Worm (Caenorhabditis elegans) whole organism, late embryonic: ENCODE measurements around the gene pipp-4P.
A peak's percentile ranks its signal among the peaks of the same experiment; 100 is the strongest.

ENCODE experiments used
- C08G9.2 ChIP-seq: sonication (generic microtip); optimal IDR thresholded peaks from 2 replicates; lab custom pipeline; 2016; ENCODE audit warnings: mild to moderate bottlenecking, missing genetic modification characterization, moderate library complexity, missing compliant biosample characterization
- F13H6.1 ChIP-seq: sonication (generic microtip); optimal IDR thresholded peaks from 2 replicates; lab custom pipeline; 2016; ENCODE audit warnings: missing genetic modification characterization, missing compliant biosample characterization
- T23F11.4 ChIP-seq: fragments of 200-800 bp; sonication (Bioruptor generic); optimal IDR thresholded peaks from 2 replicates; lab custom pipeline; 2018; ENCODE audit warnings: mild to moderate bottlenecking, missing genetic modification characterization, missing compliant biosample characterization
- Y22D7AL.16 ChIP-seq: sonication (generic microtip); optimal IDR thresholded peaks from 2 replicates; lab custom pipeline; 2016; ENCODE audit warnings: missing genetic modification characterization, missing compliant biosample characterization
- ahr-1 ChIP-seq: sonication (generic microtip); optimal IDR thresholded peaks from 2 replicates; lab custom pipeline; 2016; ENCODE audit warnings: missing genetic modification characterization, missing compliant biosample characterization
- ama-1 ChIP-seq: fragments of 150-350 bp; optimal IDR thresholded peaks from 2 replicates; lab custom pipeline; 2014
- ceh-18 ChIP-seq: sonication (generic microtip); optimal IDR thresholded peaks from 2 replicates; lab custom pipeline; 2016; ENCODE audit warnings: missing genetic modification characterization, missing compliant biosample characterization
- ceh-19 ChIP-seq: fragments of 200-800 bp; sonication (Bioruptor generic); optimal IDR thresholded peaks from 2 replicates; lab custom pipeline; 2018; ENCODE audit warnings: mild to moderate bottlenecking, missing genetic modification characterization, missing compliant biosample characterization
- ceh-2 ChIP-seq: sonication (generic microtip); optimal IDR thresholded peaks from 2 replicates; lab custom pipeline; 2016; ENCODE audit warnings: missing genotype, missing genetic modification characterization, missing compliant biosample characterization
- ceh-22 ChIP-seq: sonication (generic microtip); optimal IDR thresholded peaks from 2 replicates; lab custom pipeline; 2017; ENCODE audit warnings: missing biosample characterization, missing genetic modification characterization
- ceh-24 ChIP-seq: sonication (generic microtip); optimal IDR thresholded peaks from 2 replicates; lab custom pipeline; 2016; ENCODE audit warnings: mild to moderate bottlenecking, missing genetic modification characterization, missing compliant biosample characterization
- ceh-31 ChIP-seq: sonication (generic microtip); optimal IDR thresholded peaks from 2 replicates; lab custom pipeline; 2016; ENCODE audit warnings: missing genetic modification characterization, missing compliant biosample characterization
- ceh-45 ChIP-seq: fragments of 200-800 bp; sonication (Bioruptor generic); IDR thresholded peaks from 2 replicates; pipeline ENCODE4 v1.3.6; 2022; ENCODE audit warnings: missing genetic modification reagents, missing genetic modification characterization, missing compliant biosample characterization
- ceh-6 ChIP-seq: fragments of 200-800 bp; sonication (Bioruptor generic); optimal IDR thresholded peaks from 2 replicates; lab custom pipeline; 2018; ENCODE audit warnings: mild to moderate bottlenecking, missing genetic modification characterization, missing compliant biosample characterization
- ceh-9 ChIP-seq: sonication (generic microtip); optimal IDR thresholded peaks from 2 replicates; lab custom pipeline; 2016; ENCODE audit warnings: mild to moderate bottlenecking, missing genetic modification characterization, inconsistent platforms, missing compliant biosample characterization
- che-1 ChIP-seq: sonication (generic microtip); optimal IDR thresholded peaks from 2 replicates; lab custom pipeline; 2016; ENCODE audit warnings: mild to moderate bottlenecking, missing genetic modification characterization, missing compliant biosample characterization
- dve-1 ChIP-seq: sonication (generic microtip); optimal IDR thresholded peaks from 2 replicates; lab custom pipeline; 2017; ENCODE audit warnings: antibody characterized with exemption, mild to moderate bottlenecking, missing genetic modification characterization, missing compliant biosample characterization
- elt-4 ChIP-seq: sonication (generic microtip); optimal IDR thresholded peaks from 2 replicates; lab custom pipeline; 2016; ENCODE audit warnings: missing genetic modification characterization, missing compliant biosample characterization
- eyg-1 ChIP-seq: sonication (generic microtip); optimal IDR thresholded peaks from 2 replicates; lab custom pipeline; 2016; ENCODE audit warnings: missing genotype, missing genetic modification characterization, missing compliant biosample characterization
- fax-1 ChIP-seq: sonication (generic microtip); optimal IDR thresholded peaks from 2 replicates; lab custom pipeline; 2016; ENCODE audit warnings: missing genotype, missing genetic modification characterization, missing compliant biosample characterization
- fkh-10 ChIP-seq: fragments of 150-350 bp; optimal IDR thresholded peaks from 2 replicates; lab custom pipeline; 2014; ENCODE audit warnings: missing biosample characterization, missing genetic modification reagents, missing genetic modification characterization
- gmeb-2 ChIP-seq: sonication (generic microtip); optimal IDR thresholded peaks from 2 replicates; lab custom pipeline; 2016; ENCODE audit warnings: missing genetic modification characterization, inconsistent platforms, missing compliant biosample characterization
- hlh-13 ChIP-seq: fragments of 200-800 bp; sonication (Bioruptor generic); optimal IDR thresholded peaks from 2 replicates; lab custom pipeline; 2018; ENCODE audit warnings: mild to moderate bottlenecking, missing genetic modification characterization, missing compliant biosample characterization
- hlh-6 ChIP-seq: sonication (generic microtip); optimal IDR thresholded peaks from 2 replicates; lab custom pipeline; 2016; ENCODE audit warnings: missing genotype, missing genetic modification characterization, missing compliant biosample characterization
- lin-11 ChIP-seq: fragments of 200-800 bp; sonication (Bioruptor generic); optimal IDR thresholded peaks from 2 replicates; lab custom pipeline; 2018; ENCODE audit warnings: mild to moderate bottlenecking, missing genetic modification characterization, missing compliant biosample characterization
- nfya-1 ChIP-seq: sonication (generic microtip); optimal IDR thresholded peaks from 2 replicates; lab custom pipeline; 2017; ENCODE audit warnings: missing genetic modification characterization, mild to moderate bottlenecking, missing compliant biosample characterization, antibody characterized with exemption, moderate library complexity
- nhr-11 ChIP-seq: fragments of 150-350 bp; optimal IDR thresholded peaks from 2 replicates; lab custom pipeline; 2014; ENCODE audit warnings: missing biosample characterization, missing genetic modification characterization
- nhr-232 ChIP-seq: sonication (generic microtip); optimal IDR thresholded peaks from 2 replicates; lab custom pipeline; 2016; ENCODE audit warnings: missing genetic modification characterization, missing compliant biosample characterization
- npax-4 ChIP-seq: sonication (generic microtip); optimal IDR thresholded peaks from 2 replicates; lab custom pipeline; 2016; ENCODE audit warnings: missing genetic modification characterization, missing compliant biosample characterization
- pag-3 ChIP-seq: sonication (generic microtip); optimal IDR thresholded peaks from 2 replicates; lab custom pipeline; 2016; ENCODE audit warnings: missing compliant biosample characterization, missing genetic modification characterization, borderline replicate concordance
- pat-9 ChIP-seq: fragments of 200-800 bp; sonication (Bioruptor generic); optimal IDR thresholded peaks from 2 replicates; lab custom pipeline; 2018; ENCODE audit warnings: mild to moderate bottlenecking, missing genetic modification characterization, moderate library complexity, missing compliant biosample characterization
- pax-1 ChIP-seq: fragments of 150-350 bp; optimal IDR thresholded peaks from 2 replicates; lab custom pipeline; 2014; ENCODE audit warnings: missing biosample characterization, missing genetic modification characterization
- pha-4 ChIP-seq: fragments of 150-350 bp; optimal IDR thresholded peaks from 2 replicates; lab custom pipeline; 2018; ENCODE audit warnings: missing biosample characterization, missing genetic modification reagents, missing genetic modification characterization
- pqm-1 ChIP-seq: sonication (generic microtip); optimal IDR thresholded peaks from 2 replicates; lab custom pipeline; 2016; ENCODE audit warnings: missing genetic modification characterization, missing compliant biosample characterization
- pros-1 ChIP-seq: fragments of 150-350 bp; optimal IDR thresholded peaks from 2 replicates; lab custom pipeline; 2014; ENCODE audit warnings: missing biosample characterization, missing genetic modification reagents, missing genetic modification characterization
- ref-2 ChIP-seq: sonication (generic microtip); optimal IDR thresholded peaks from 2 replicates; lab custom pipeline; 2016; ENCODE audit warnings: missing genetic modification characterization, missing compliant biosample characterization
- rnt-1 ChIP-seq: sonication (generic microtip); optimal IDR thresholded peaks from 2 replicates; lab custom pipeline; 2016; ENCODE audit warnings: missing genetic modification characterization, missing compliant biosample characterization
- sdc-2 ChIP-seq: sonication (generic microtip); optimal IDR thresholded peaks from 2 replicates; lab custom pipeline; 2016; ENCODE audit warnings: missing genotype, missing genetic modification characterization, missing compliant biosample characterization
- sox-2 ChIP-seq: fragments of 200-800 bp; sonication (Bioruptor generic); IDR thresholded peaks from 2 replicates; pipeline ENCODE4 v1.3.6; 2022; ENCODE audit warnings: missing genetic modification reagents, missing genetic modification characterization, missing compliant biosample characterization
- sox-4 ChIP-seq: sonication (generic microtip); optimal IDR thresholded peaks from 2 replicates; lab custom pipeline; 2017; ENCODE audit warnings: mild to moderate bottlenecking, missing genetic modification characterization, inconsistent platforms, missing compliant biosample characterization
- syd-9 ChIP-seq: sonication (generic microtip); optimal IDR thresholded peaks from 2 replicates; lab custom pipeline; 2016; ENCODE audit warnings: mild to moderate bottlenecking, missing genetic modification characterization, moderate library complexity, missing compliant biosample characterization
- tbx-2 ChIP-seq: sonication (generic microtip); optimal IDR thresholded peaks from 2 replicates; lab custom pipeline; 2016; ENCODE audit warnings: missing genetic modification characterization, missing compliant biosample characterization
- tbx-7 ChIP-seq: sonication (generic microtip); optimal IDR thresholded peaks from 2 replicates; lab custom pipeline; 2016; ENCODE audit warnings: missing genotype, missing genetic modification characterization, missing compliant biosample characterization
- ttx-3 ChIP-seq: sonication (generic microtip); optimal IDR thresholded peaks from 2 replicates; lab custom pipeline; 2016; ENCODE audit warnings: missing genetic modification reagents, missing genetic modification characterization, missing compliant biosample characterization
- unc-3 ChIP-seq, 2 experiments: fragments of 200-800 bp in 1 of 2; sonication (Bioruptor generic) in 1 of 2; sonication (generic microtip) in 1 of 2; conservative IDR thresholded peaks in 1 of 2; optimal IDR thresholded peaks in 1 of 2; 2 replicates each; pipeline versions ENCODE4 v1.3.6 to Lab custom; 2016 to 2022; ENCODE audit warnings: missing compliant biosample characterization in 2 of 2, missing genetic modification characterization in 2 of 2, missing genetic modification reagents in 1 of 2
- unc-42 ChIP-seq: sonication (generic microtip); optimal IDR thresholded peaks from 2 replicates; lab custom pipeline; 2016; ENCODE audit warnings: missing genotype, missing genetic modification characterization, missing compliant biosample characterization
- zip-5 ChIP-seq: sonication (generic microtip); optimal IDR thresholded peaks from 2 replicates; lab custom pipeline; 2016; ENCODE audit warnings: missing genetic modification characterization, missing compliant biosample characterization
- ztf-16 ChIP-seq: sonication (generic microtip); optimal IDR thresholded peaks from 2 replicates; lab custom pipeline; 2017; ENCODE audit warnings: missing genetic modification characterization, missing compliant biosample characterization

The pipp-4P gene

ce11 chrIII:2785840-2786239 lies 33.2 kb upstream of the pipp-4P start, which contains the start of gene Y71H2AM.20 (continued):
- TF ChIP-seq tbx-2 (tag; lab: Kevin White, UChicago) (peak; percentile 88), ceh-2 (tag; lab: Kevin White, UChicago) (peak; percentile 51), ama-1 (no peak), ceh-45 (GFP tag; lab: Robert Waterston, UW) (no peak), pha-4 (tag; lab: Kevin White, UChicago) (no peak), pros-1 (tag; lab: Kevin White, UChicago) (peak; percentile 17), ceh-9 (tag; lab: Kevin White, UChicago) (no peak), hlh-13 (GFP tag; lab: Kevin White, UChicago) (no peak), hlh-6 (tag; lab: Kevin White, UChicago) (no peak), unc-3 (GFP tag; conservative IDR thresholded peaks at IDR 0.05; lab: Robert Waterston, UW) (peak; percentile 39; the same call in 1 of the 2 replicates), unc-3 (tag; optimal IDR thresholded peaks at IDR 0.05; lab: Kevin White, UChicago) (peak; percentile 53), npax-4 (tag; lab: Kevin White, UChicago) (no peak), pax-1 (tag; lab: Kevin White, UChicago) (peak; percentile 62), pat-9 (tag; lab: Kevin White, UChicago) (peak; percentile 22), ztf-16 (peak; percentile 75), pag-3 (tag; lab: Kevin White, UChicago) (no peak), ceh-22 (tag; lab: Kevin White, UChicago) (no peak), C08G9.2 (peak; percentile 38), ceh-18 (tag; lab: Kevin White, UChicago) (peak; percentile 95), che-1 (no peak), ceh-24 (tag; lab: Kevin White, UChicago) (no peak), eyg-1 (no peak), nfya-1 (tag; lab: Kevin White, UChicago) (peak; percentile 95), unc-42 (peak; percentile 96), ceh-31 (tag; lab: Kevin White, UChicago) (peak; percentile 91), sdc-2 (tag; lab: Kevin White, UChicago) (no peak), ttx-3 (tag; lab: Kevin White, UChicago) (no peak), tbx-7 (peak; percentile 40), lin-11 (tag; lab: Kevin White, UChicago) (no peak), dve-1 (tag; lab: Kevin White, UChicago) (peak; percentile 69), ceh-19 (GFP tag; lab: Kevin White, UChicago) (no peak), ref-2 (tag; lab: Kevin White, UChicago) (peak; percentile 92), fax-1 (peak; percentile 17), rnt-1 (peak; percentile 90), zip-5 (tag; lab: Kevin White, UChicago) (no peak), Y22D7AL.16 (tag; lab: Kevin White, UChicago) (no peak), fkh-10 (GFP tag; lab: Kevin White, UChicago) (peak; percentile 76), ceh-6 (GFP tag; lab: Kevin White, UChicago) (peak; percentile 19), pqm-1 (tag; lab: Kevin White, UChicago) (peak; percentile 19), syd-9 (tag; lab: Kevin White, UChicago) (peak; percentile 62), sox-4 (tag; lab: Kevin White, UChicago) (no peak), nhr-232 (no peak), sox-2 (GFP tag; lab: Robert Waterston, UW) (peak; percentile 66), nhr-11 (tag; lab: Kevin White, UChicago) (no peak), F13H6.1 (peak; percentile 13), T23F11.4 (no peak), elt-4 (tag; lab: Kevin White, UChicago) (no peak), gmeb-2 (tag; lab: Kevin White, UChicago) (no peak), ahr-1 (peak; percentile 8)
- TF ChIP-seq, all 69 proteins: peak for 36
